Worm (Caenorhabditis elegans) whole organism, L1 larva: ENCODE measurements around the gene lmtr-3.

Experiments
- aly-2 ChIP-seq: fragments of 150-350 bp; optimal IDR thresholded peaks from 2 replicates; lab custom pipeline; 2014; ENCODE audit warnings: missing biosample characterization, missing genetic modification characterization
- ama-1 ChIP-seq: fragments of 150-350 bp; optimal IDR thresholded peaks from 2 replicates; lab custom pipeline; 2014
- efl-1 ChIP-seq, 4 experiments: fragments of 150-350 bp; optimal IDR thresholded peaks in 3 of 4; peaks in 1 of 4; 1 replicate in 1 of 4; 2 replicates in 3 of 4; lab custom pipeline; 2014; ENCODE audit warnings: missing biosample characterization in 2 of 4, missing genetic modification characterization in 2 of 4, missing genetic modification reagents in 2 of 4
- egl-13 ChIP-seq: sonication (generic microtip); optimal IDR thresholded peaks from 2 replicates; lab custom pipeline; 2016; ENCODE audit warnings: missing genotype, missing genetic modification reagents, missing genetic modification characterization, missing compliant biosample characterization
- elt-2 ChIP-seq: sonication (generic microtip); optimal IDR thresholded peaks from 2 replicates; lab custom pipeline; 2016; ENCODE audit warnings: missing genetic modification characterization, mild to moderate bottlenecking, inconsistent platforms, missing compliant biosample characterization, missing genetic modification reagents
- lin-35 ChIP-seq, 2 experiments: fragments of 150-350 bp; optimal IDR thresholded peaks; 2 replicates each; lab custom pipeline; 2014; ENCODE audit warnings: missing biosample characterization in 2 of 2, missing genetic modification characterization in 2 of 2, missing genetic modification reagents in 2 of 2
- lsy-2 ChIP-seq, 2 experiments: fragments of 150-350 bp; optimal IDR thresholded peaks; 2 replicates each; lab custom pipeline; 2014; ENCODE audit warnings: missing biosample characterization in 2 of 2, missing genetic modification characterization in 2 of 2
- nhr-71 ChIP-seq: sonication (generic microtip); optimal IDR thresholded peaks from 2 replicates; lab custom pipeline; 2016; ENCODE audit warnings: mild to moderate bottlenecking, missing genetic modification characterization, moderate library complexity, missing compliant biosample characterization
- nhr-76 ChIP-seq: sonication (generic microtip); optimal IDR thresholded peaks from 2 replicates; lab custom pipeline; 2017; ENCODE audit warnings: missing biosample characterization, missing genetic modification characterization
- nhr-77 ChIP-seq: fragments of 150-350 bp; optimal IDR thresholded peaks from 2 replicates; lab custom pipeline; 2014; ENCODE audit warnings: missing biosample characterization, missing genetic modification characterization
- swsn-7 ChIP-seq: sonication (generic microtip); optimal IDR thresholded peaks from 2 replicates; lab custom pipeline; 2016; ENCODE audit warnings: missing genetic modification characterization, missing compliant biosample characterization

- TF ChIP-seq lin-35 (GFP tag; optimal IDR thresholded peaks at IDR 0.05; lab: Kevin White, UChicago) (no peak), egl-13 (tag; lab: Kevin White, UChicago) (no peak), nhr-76 (no peak), aly-2 (peak; percentile 96), lsy-2 (tag; optimal IDR thresholded peaks at IDR 0.05; lab: Kevin White, UChicago) (peak; percentile 32 to 44), nhr-77 (tag; lab: Kevin White, UChicago) (peak; percentile 78), nhr-71 (tag; lab: Kevin White, UChicago) (peak; percentile 93), elt-2 (tag; lab: Kevin White, UChicago) (no peak), ama-1 (lab: Kevin White, UChicago) (peak; percentile 83), swsn-7 (peak; percentile 68), efl-1 (optimal IDR thresholded peaks at IDR 0.05; lab: Kevin White, UChicago) (peak; percentile 25 to 39), efl-1 (GFP tag; optimal IDR thresholded peaks at IDR 0.05 in 1 of 2; lab: Kevin White, UChicago) (peak in 1 of 2 experiments; percentile 81)
Measured at ce11 chrV:11082475-11082874, 41.5 kb upstream of the lmtr-3 start.
